Worm (Caenorhabditis elegans) whole organism, young adult: ENCODE measurements around the gene sli-1.

Experiments used
- C17E4.6 ChIP-seq: fragments of 200-800 bp; sonication (Bioruptor generic); IDR thresholded peaks from 2 replicates; pipeline ENCODE4 v1.3.6; 2022; ENCODE audit warnings: missing genetic modification reagents, missing genetic modification characterization, missing compliant biosample characterization
- F23B12.7 ChIP-seq: sonication (generic microtip); optimal IDR thresholded peaks from 2 replicates; lab custom pipeline; 2017; ENCODE audit warnings: missing genetic modification characterization, mild to moderate bottlenecking, missing compliant biosample characterization, antibody characterized with exemption, moderate library complexity; ENCODE audit not compliant: insufficient read depth
- ama-1 ChIP-seq, 3 experiments: fragments of 150-350 bp in 1 of 3; sonication (generic microtip) in 2 of 3; optimal IDR thresholded peaks; 2 replicates each; lab custom pipeline; 2014 to 2018; ENCODE audit warnings: missing biosample characterization in 2 of 3, missing genetic modification characterization in 2 of 3, missing genetic modification reagents in 2 of 3
- egrh-3 ChIP-seq: fragments of 200-800 bp; sonication (Bioruptor generic); IDR thresholded peaks from 2 replicates; pipeline ENCODE4 v1.3.6; 2022; ENCODE audit warnings: missing genetic modification reagents, missing genetic modification characterization, missing compliant biosample characterization
- hlh-26 ChIP-seq: fragments of 200-800 bp; sonication (Bioruptor generic); conservative IDR thresholded peaks from 2 replicates; pipeline ENCODE4 v1.3.6; 2022; ENCODE audit warnings: missing genetic modification reagents, missing genetic modification characterization, missing compliant biosample characterization
- let-526 ChIP-seq: fragments of 200-800 bp; sonication (Bioruptor generic); IDR thresholded peaks from 2 replicates; pipeline ENCODE4 v1.3.6; 2022; ENCODE audit warnings: missing genetic modification reagents, missing genetic modification characterization, missing compliant biosample characterization
- lin-54 ChIP-seq: fragments of 200-800 bp; sonication (Bioruptor generic); optimal IDR thresholded peaks from 2 replicates; lab custom pipeline; 2018; ENCODE audit warnings: mild to moderate bottlenecking, missing genetic modification characterization, missing compliant biosample characterization
- madf-3 ChIP-seq: fragments of 200-800 bp; sonication (Bioruptor generic); IDR thresholded peaks from 2 replicates; pipeline ENCODE4 v1.3.6; 2022; ENCODE audit warnings: missing genetic modification reagents, missing genetic modification characterization, missing compliant biosample characterization
- mcd-1 ChIP-seq: fragments of 200-800 bp; sonication (Bioruptor generic); IDR thresholded peaks from 2 replicates; pipeline ENCODE4 v1.3.6; 2022; ENCODE audit warnings: missing genetic modification reagents, missing genetic modification characterization, missing compliant biosample characterization
- mxl-1 ChIP-seq: sonication (generic microtip); optimal IDR thresholded peaks from 2 replicates; lab custom pipeline; 2016; ENCODE audit warnings: missing genetic modification characterization, missing compliant biosample characterization
- snpc-4 ChIP-seq, 5 experiments: fragments of 150-350 bp in 1 of 5; sonication (generic microtip) in 4 of 5; optimal IDR thresholded peaks; 2 replicates each; lab custom pipeline; 2014 to 2018; ENCODE audit warnings: missing genetic modification characterization in 5 of 5, missing biosample characterization in 3 of 5, antibody characterized with exemption in 2 of 5, mild to moderate bottlenecking in 2 of 5, missing compliant biosample characterization in 2 of 5, missing genotype in 2 of 5, moderate library complexity in 2 of 5, missing genetic modification reagents in 1 of 5
- sptf-2 ChIP-seq: fragments of 200-800 bp; sonication (Bioruptor generic); optimal IDR thresholded peaks from 2 replicates; lab custom pipeline; 2018; ENCODE audit warnings: mild to moderate bottlenecking, missing genetic modification characterization, missing compliant biosample characterization
- tbx-9 ChIP-seq: sonication (generic microtip); optimal IDR thresholded peaks from 2 replicates; lab custom pipeline; 2016; ENCODE audit warnings: borderline replicate concordance, missing genetic modification characterization, inconsistent platforms, missing compliant biosample characterization
- unc-130 ChIP-seq: sonication (generic microtip); optimal IDR thresholded peaks from 2 replicates; lab custom pipeline; 2016; ENCODE audit warnings: missing genetic modification reagents, missing genetic modification characterization, missing compliant biosample characterization

- TF ChIP-seq mcd-1 (GFP tag; lab: Robert Waterston, UW) (no peak), F23B12.7 (tag; lab: Kevin White, UChicago) (no peak), let-526 (GFP tag; lab: Robert Waterston, UW) (no peak), mxl-1 (tag; lab: Kevin White, UChicago) (no peak), hlh-26 (GFP tag; lab: Robert Waterston, UW) (no peak), snpc-4 (GFP tag; optimal IDR thresholded peaks at IDR 0.05; lab: Kevin White, UChicago) (no peak), snpc-4 (tag; optimal IDR thresholded peaks at IDR 0.05; lab: Kevin White, UChicago) (no peak), egrh-3 (GFP tag; lab: Robert Waterston, UW) (no peak), madf-3 (GFP tag; lab: Robert Waterston, UW) (no peak), tbx-9 (tag; lab: Kevin White, UChicago) (no peak), ama-1 (optimal IDR thresholded peaks at IDR 0.05; lab: Kevin White, UChicago) (no peak), ama-1 (GFP tag; optimal IDR thresholded peaks at IDR 0.05; lab: Kevin White, UChicago) (no peak), lin-54 (GFP tag; lab: Kevin White, UChicago) (no peak), sptf-2 (GFP tag; lab: Kevin White, UChicago) (no peak), C17E4.6 (no peak), unc-130 (no peak)
Observed at ce11 chrX:706490-706889, 19.3 kb downstream of the sli-1 start, which contains the start of gene M02A10.1.
